Worm (Caenorhabditis elegans): ENCODE data around the gene pup-2.
A peak's percentile ranks its signal among the peaks of the same experiment; 100 is the strongest.

Gene pup-2

DNA sequence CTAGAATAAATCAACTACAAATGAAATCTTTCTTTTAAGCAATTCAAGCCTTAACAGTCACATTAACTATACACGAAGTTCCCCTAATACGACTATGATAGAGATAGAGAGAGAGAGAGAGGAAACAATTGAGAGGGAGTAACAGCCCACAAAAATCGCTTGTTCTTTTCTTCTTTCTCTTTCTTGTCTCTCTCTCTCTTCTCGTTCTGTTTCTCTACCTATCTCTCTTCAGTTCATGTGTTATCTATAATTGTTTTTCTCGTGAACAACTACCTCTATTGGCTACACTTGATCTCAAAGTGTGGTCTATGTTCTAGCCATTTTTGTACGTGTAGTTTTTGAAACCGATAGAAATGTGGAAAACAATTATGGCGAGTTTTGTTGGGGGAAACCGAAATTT is 16.9 kb downstream of the pup-2 start (continued):
- TF ChIP-seq F39B2.1 (GFP tag; IDR thresholded peaks at IDR 0.05) (no peak), ZK185.1 (tag; optimal IDR thresholded peaks at IDR 0.05; ENCODE audit: poor library complexity, severe bottlenecking) (peak; percentile 42), F10E7.11 (tag; optimal IDR thresholded peaks at IDR 0.05) (no peak), bed-1 (GFP tag; IDR thresholded peaks at IDR 0.05) (no peak), egl-18 (GFP tag; IDR thresholded peaks at IDR 0.05) (no peak), gei-17 (GFP tag; optimal IDR thresholded peaks at IDR 0.05) (no peak), efl-1 (GFP tag; optimal IDR thresholded peaks at IDR 0.05) (no peak), repo-1 (tag; optimal IDR thresholded peaks at IDR 0.05) (no peak), atf-7 (tag; optimal IDR thresholded peaks at IDR 0.05) (no peak), ztf-28 (GFP tag; IDR thresholded peaks at IDR 0.05) (no peak), ets-4 (GFP tag; optimal IDR thresholded peaks at IDR 0.05) (no peak), K12H6.12 (tag; optimal IDR thresholded peaks at IDR 0.05) (no peak), B0019.2 (GFP tag; conservative IDR thresholded peaks at IDR 0.05) (no peak), nfyb-1 (GFP tag; IDR thresholded peaks at IDR 0.05) (no peak), F52B5.7 (tag; optimal IDR thresholded peaks at IDR 0.05) (no peak), T07F8.4 (tag; optimal IDR thresholded peaks at IDR 0.05) (no peak), mes-4 (tag; optimal IDR thresholded peaks at IDR 0.05) (no peak), ceh-40 (GFP tag; IDR thresholded peaks at IDR 0.05) (no peak), F37B4.10 (GFP tag; IDR thresholded peaks at IDR 0.05) (no peak), lag-1 (GFP tag; IDR thresholded peaks at IDR 0.05) (no peak), nhr-80 (tag; optimal IDR thresholded peaks at IDR 0.05) (peak; percentile 66), Y95B8A.8 (GFP tag; IDR thresholded peaks at IDR 0.05) (no peak), ztf-6 (GFP tag; IDR thresholded peaks at IDR 0.05) (no peak), ztf-26 (tag; optimal IDR thresholded peaks at IDR 0.05) (no peak), snpc-4 (GFP tag; optimal IDR thresholded peaks at IDR 0.05) (no peak), snpc-4 (tag; optimal IDR thresholded peaks at IDR 0.05) (peak in 2 of 4 experiments; percentile 18 to 20), F22D6.2 (tag; optimal IDR thresholded peaks at IDR 0.05) (no peak), egl-44 (GFP tag; IDR thresholded peaks at IDR 0.05) (no peak), madf-8 (GFP tag; conservative IDR thresholded peaks at IDR 0.05) (no peak), rec-8 (tag; optimal IDR thresholded peaks at IDR 0.05) (no peak), nfya-2 (GFP tag; IDR thresholded peaks at IDR 0.05) (no peak), zfh-2 (GFP tag; conservative IDR thresholded peaks at IDR 0.05) (no peak), dpff-1 (tag; optimal IDR thresholded peaks at IDR 0.05) (no peak), ccch-3 (GFP tag; optimal IDR thresholded peaks at IDR 0.05) (no peak), sdz-38 (tag; optimal IDR thresholded peaks at IDR 0.05) (no peak), bed-2 (GFP tag; IDR thresholded peaks at IDR 0.05) (no peak), snpc-1.3 (tag; optimal IDR thresholded peaks at IDR 0.05; ENCODE audit: insufficient read depth) (no peak), lsl-1 (GFP tag; optimal IDR thresholded peaks at IDR 0.05) (no peak), madf-3 (GFP tag; IDR thresholded peaks at IDR 0.05) (no peak), ztf-25 (GFP tag; IDR thresholded peaks at IDR 0.05) (no peak), lin-35 (GFP tag; optimal IDR thresholded peaks at IDR 0.05) (peak in 1 of 3 experiments; percentile 7), nfya-1 (tag; optimal IDR thresholded peaks at IDR 0.05; ENCODE audit: borderline replicate concordance, insufficient read depth) (no peak), akir-1 (GFP tag; optimal IDR thresholded peaks at IDR 0.05) (no peak), tbp1 (GFP tag; optimal IDR thresholded peaks at IDR 0.05) (peak; percentile 15), Y67H2A.10 (GFP tag; conservative IDR thresholded peaks at IDR 0.05) (no peak), let-607 (tag; optimal IDR thresholded peaks at IDR 0.05) (no peak), ceh-91 (GFP tag; IDR thresholded peaks at IDR 0.05) (no peak), F55B11.4 (tag; optimal IDR thresholded peaks at IDR 0.05; ENCODE audit: borderline replicate concordance, insufficient read depth) (no peak), hrde-1 (tag; optimal IDR thresholded peaks at IDR 0.05; ENCODE audit: borderline replicate concordance) (no peak)

Data from whole organism, young adult.